Worm (Caenorhabditis elegans) whole organism, L4 larva: Measurements from ENCODE around the gene nas-3.
A peak's percentile ranks its signal among the peaks of the same experiment; 100 is the strongest.
"Not testable (repeated sequence)": the region's sequence is repeated elsewhere in the genome, so short reads cannot be mapped to it uniquely, and the experiment has no call there.

Experiments used
- D1046.2 ChIP-seq: fragments of 200-800 bp; sonication (Bioruptor generic); IDR thresholded peaks from 2 replicates; pipeline ENCODE4 v1.3.6; 2022; ENCODE audit warnings: missing genetic modification characterization, missing compliant biosample characterization
- F49E8.2 ChIP-seq: sonication (generic microtip); optimal IDR thresholded peaks from 2 replicates; lab custom pipeline; 2016; ENCODE audit warnings: missing compliant biosample characterization, mild to moderate bottlenecking, missing genetic modification characterization, borderline replicate concordance
- Y105C5A.15 ChIP-seq: fragments of 200-800 bp; sonication (Bioruptor generic); IDR thresholded peaks from 2 replicates; pipeline ENCODE4 v1.3.6; 2022; ENCODE audit warnings: missing genetic modification characterization, missing compliant biosample characterization
- Y48G9A.11 ChIP-seq: fragments of 200-800 bp; sonication (Bioruptor generic); IDR thresholded peaks from 2 replicates; pipeline ENCODE4 v1.3.6; 2022; ENCODE audit warnings: missing genetic modification reagents, missing genetic modification characterization, missing compliant biosample characterization
- Y5F2A.4 ChIP-seq: fragments of 200-800 bp; sonication (Bioruptor generic); optimal IDR thresholded peaks from 2 replicates; lab custom pipeline; 2018; ENCODE audit warnings: mild to moderate bottlenecking, missing genetic modification characterization, missing compliant biosample characterization
- Y75B8A.6 ChIP-seq: fragments of 200-800 bp; sonication (Bioruptor generic); IDR thresholded peaks from 2 replicates; pipeline ENCODE4 v1.3.6; 2022; ENCODE audit warnings: missing genetic modification reagents, missing genetic modification characterization, missing compliant biosample characterization
- aha-1 ChIP-seq: fragments of 150-350 bp; peaks from one replicate; lab custom pipeline; 2014; ENCODE audit warnings: missing biosample characterization, missing genetic modification characterization
- arid-1 ChIP-seq: fragments of 200-800 bp; sonication (Bioruptor generic); conservative IDR thresholded peaks from 2 replicates; pipeline ENCODE4 v1.3.6; 2022; ENCODE audit warnings: missing genetic modification reagents, missing genetic modification characterization, missing compliant biosample characterization
- ceh-28 ChIP-seq: fragments of 150-350 bp; optimal IDR thresholded peaks from 2 replicates; lab custom pipeline; 2014; ENCODE audit warnings: missing biosample characterization, missing genetic modification reagents, missing genetic modification characterization
- dmd-9 ChIP-seq: fragments of 200-800 bp; sonication (Bioruptor generic); IDR thresholded peaks from 2 replicates; pipeline ENCODE4 v1.3.6; 2022; ENCODE audit warnings: missing genetic modification reagents, missing genetic modification characterization, missing compliant biosample characterization
- dve-1 ChIP-seq: sonication (generic microtip); optimal IDR thresholded peaks from 2 replicates; lab custom pipeline; 2017; ENCODE audit warnings: antibody characterized with exemption, mild to moderate bottlenecking, missing genetic modification characterization, missing compliant biosample characterization; ENCODE audit not compliant: insufficient read depth
- hlh-30 ChIP-seq: sonication (generic microtip); optimal IDR thresholded peaks from 2 replicates; lab custom pipeline; 2017; ENCODE audit warnings: antibody characterized with exemption, mild to moderate bottlenecking, missing genetic modification characterization, missing compliant biosample characterization; ENCODE audit not compliant: insufficient read depth
- hmg-1.1 ChIP-seq: fragments of 200-800 bp; sonication (Bioruptor generic); IDR thresholded peaks from 2 replicates; pipeline ENCODE4 v1.3.6; 2022; ENCODE audit warnings: missing genetic modification reagents, missing genetic modification characterization, missing compliant biosample characterization
- jun-1 ChIP-seq: fragments of 150-350 bp; optimal IDR thresholded peaks from 2 replicates; lab custom pipeline; 2014; ENCODE audit warnings: missing biosample characterization, missing genetic modification reagents, missing genetic modification characterization
- lim-7 ChIP-seq: fragments of 200-800 bp; sonication (Bioruptor generic); IDR thresholded peaks from 2 replicates; pipeline ENCODE4 v1.3.6; 2022; ENCODE audit warnings: missing genetic modification characterization, missing compliant biosample characterization
- lin-29 ChIP-seq: fragments of 200-800 bp; sonication (Bioruptor generic); IDR thresholded peaks from 2 replicates; pipeline ENCODE4 v1.3.6; 2022; ENCODE audit warnings: missing genetic modification reagents, missing genetic modification characterization, missing compliant biosample characterization
- lin-38 ChIP-seq: fragments of 200-800 bp; sonication (Bioruptor generic); IDR thresholded peaks from 2 replicates; pipeline ENCODE4 v1.3.6; 2022; ENCODE audit warnings: missing genetic modification reagents, missing genetic modification characterization, missing compliant biosample characterization
- madf-5 ChIP-seq, 2 experiments: fragments of 200-800 bp; sonication (Bioruptor generic); IDR thresholded peaks; 2 replicates each; pipeline ENCODE4 v1.3.6; 2022; ENCODE audit warnings: missing compliant biosample characterization in 2 of 2, missing genetic modification characterization in 2 of 2
- mdt-29 ChIP-seq: fragments of 200-800 bp; sonication (Bioruptor generic); IDR thresholded peaks from 2 replicates; pipeline ENCODE4 v1.3.6; 2022; ENCODE audit warnings: missing genetic modification reagents, missing genetic modification characterization, missing compliant biosample characterization
- mes-2 ChIP-seq: sonication (generic microtip); optimal IDR thresholded peaks from 2 replicates; lab custom pipeline; 2016; ENCODE audit warnings: missing genotype, mild to moderate bottlenecking, missing genetic modification characterization, missing compliant biosample characterization; ENCODE audit not compliant: poor library complexity, severe bottlenecking
- nhr-48 ChIP-seq: sonication (generic microtip); optimal IDR thresholded peaks from 2 replicates; lab custom pipeline; 2016; ENCODE audit warnings: mild to moderate bottlenecking, missing genetic modification characterization, missing compliant biosample characterization
- nhr-77 ChIP-seq: fragments of 150-350 bp; optimal IDR thresholded peaks from 2 replicates; lab custom pipeline; 2014; ENCODE audit warnings: missing biosample characterization, missing genetic modification characterization
- pha-4 ChIP-seq, 2 experiments: fragments of 150-350 bp in 1 of 2; fragments of 200-800 bp in 1 of 2; sonication (Bioruptor generic) in 1 of 2; IDR thresholded peaks in 1 of 2; optimal IDR thresholded peaks in 1 of 2; 2 replicates each; pipeline versions ENCODE4 v1.3.6 to Lab custom; 2014 to 2022; ENCODE audit warnings: missing genetic modification characterization in 2 of 2, missing genetic modification reagents in 2 of 2, missing biosample characterization in 1 of 2, missing compliant biosample characterization in 1 of 2
- php-3 ChIP-seq: fragments of 200-800 bp; sonication (Bioruptor generic); IDR thresholded peaks from 2 replicates; pipeline ENCODE4 v1.3.6; 2022; ENCODE audit warnings: missing genetic modification reagents, missing genetic modification characterization, missing compliant biosample characterization
- saeg-2 ChIP-seq: fragments of 200-800 bp; sonication (Bioruptor generic); IDR thresholded peaks from 2 replicates; pipeline ENCODE4 v1.3.6; 2022; ENCODE audit warnings: missing genetic modification reagents, missing genetic modification characterization, missing compliant biosample characterization
- snpc-1.2 ChIP-seq: fragments of 200-800 bp; sonication (Bioruptor generic); IDR thresholded peaks from 2 replicates; pipeline ENCODE4 v1.3.6; 2022; ENCODE audit warnings: missing genetic modification reagents, missing genetic modification characterization, missing compliant biosample characterization
- tra-1 ChIP-seq: fragments of 200-800 bp; sonication (Bioruptor generic); IDR thresholded peaks from 2 replicates; pipeline ENCODE4 v1.3.6; 2022; ENCODE audit warnings: missing genetic modification reagents, missing genetic modification characterization, missing compliant biosample characterization
- unc-62 ChIP-seq, 3 experiments: fragments of 150-350 bp in 1 of 3; sonication (generic microtip); optimal IDR thresholded peaks in 2 of 3; peaks in 1 of 3; 1 replicate in 1 of 3; 2 replicates in 2 of 3; lab custom pipeline; 2014 to 2017; ENCODE audit warnings: missing biosample characterization in 3 of 3, missing genetic modification characterization in 3 of 3, missing genetic modification reagents in 3 of 3, missing genotype in 1 of 3
- vab-7 ChIP-seq: fragments of 200-800 bp; sonication (Bioruptor generic); IDR thresholded peaks from 2 replicates; pipeline ENCODE4 v1.3.6; 2022; ENCODE audit warnings: missing genetic modification reagents, missing genetic modification characterization, missing compliant biosample characterization

The nas-3 gene

DNA sequence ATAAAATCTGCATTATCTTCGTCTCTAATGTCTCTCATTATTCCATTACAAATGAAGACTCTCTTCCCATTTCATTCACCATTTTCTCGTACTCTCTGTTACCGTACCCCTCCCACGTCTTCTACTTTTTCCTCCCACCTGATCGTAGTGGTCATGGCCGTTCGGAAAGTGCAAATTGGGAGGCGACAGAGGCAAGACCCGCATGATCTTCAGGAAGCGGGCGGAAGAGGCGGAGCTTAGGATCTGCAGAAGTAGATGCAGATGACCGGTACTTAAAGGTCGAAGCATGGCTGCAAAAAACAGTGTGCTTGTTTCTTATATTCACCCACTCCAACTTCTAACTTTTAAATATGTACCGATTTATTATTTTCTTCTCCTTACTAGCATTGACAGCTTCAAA is at the start of gene nas-3:
nas-3 (plus strand) TSS at position 301 of the 400 bp plus-strand sequence.
- TF ChIP-seq dmd-9 (GFP tag; lab: Robert Waterston, UW) = no peak
- TF ChIP-seq unc-62 (GFP tag; optimal IDR thresholded peaks at IDR 0.05 in 1 of 2; lab: Kevin White, UChicago) = peak in 1 of 2 experiments; percentile 46
- no peak for TF ChIP-seq unc-62 (tag; optimal IDR thresholded peaks at IDR 0.05; lab: Kevin White, UChicago)

DNA sequence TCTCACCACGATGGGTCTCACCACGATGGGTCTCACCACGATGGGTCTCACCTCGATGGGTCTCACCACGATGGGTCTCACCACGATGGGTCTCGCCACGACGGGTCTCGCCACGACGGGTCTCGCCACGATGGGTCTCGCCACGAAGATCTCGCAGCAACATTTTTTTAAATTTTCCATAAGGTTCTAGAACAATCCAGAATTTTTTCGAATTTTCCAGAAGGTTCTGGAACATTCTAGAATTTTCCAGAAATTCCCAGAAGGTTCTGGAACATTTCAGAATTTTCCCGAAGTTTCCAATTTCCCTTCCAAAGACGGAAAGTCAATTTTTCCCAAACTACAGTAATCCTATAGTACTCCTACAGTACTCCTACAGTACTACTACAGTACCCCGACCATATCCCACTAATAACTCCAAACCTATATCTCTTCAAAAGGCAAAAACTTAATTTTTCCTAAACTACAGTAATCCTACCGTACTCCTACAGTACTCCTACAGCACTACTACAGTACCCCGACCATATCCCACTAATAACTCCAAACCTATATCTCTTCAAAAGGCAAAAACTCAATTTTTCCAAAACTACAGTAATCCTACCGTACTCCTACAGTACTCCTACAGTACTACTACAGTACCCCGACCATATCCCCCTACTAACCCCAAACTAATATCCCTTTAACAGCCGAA is 38.5 kb upstream of the nas-3 start, which contains the start of gene Y54B9A.1:
Y54B9A.1 (minus strand) TSS at position 235 of the 688 bp plus-strand sequence.
- TF ChIP-seq madf-5 (GFP tag; IDR thresholded peaks at IDR 0.05; lab: Robert Waterston, UW) = peak in 1 of 2 experiments; percentile 68; a peak in 1 of 4 replicates
- peak; percentile 73 for TF ChIP-seq snpc-1.2 (GFP tag; lab: Robert Waterston, UW)
- 0 out of 2 replicates have a peak, but pooled peaks have one; percentile 62 for TF ChIP-seq Y75B8A.6 (GFP tag; lab: Robert Waterston, UW)
- 0 out of 2 replicates have a peak, but pooled peaks have one; percentile 22 for TF ChIP-seq mdt-29 (GFP tag; lab: Robert Waterston, UW)
- 0 out of 2 replicates have a peak, but pooled peaks have one; percentile 57 for TF ChIP-seq tra-1 (GFP tag; lab: Robert Waterston, UW)
- peak; percentile 55 for TF ChIP-seq pha-4 (GFP tag; IDR thresholded peaks at IDR 0.05; lab: Robert Waterston, UW)
- not testable (repeated sequence) for TF ChIP-seq pha-4 (tag; optimal IDR thresholded peaks at IDR 0.05; lab: Kevin White, UChicago)
- TF ChIP-seq Y105C5A.15 (GFP tag; lab: Robert Waterston, UW) = peak; percentile 81
- 0 out of 2 replicates have a peak, but pooled peaks have one; percentile 43 for TF ChIP-seq vab-7 (GFP tag; lab: Robert Waterston, UW)
- TF ChIP-seq Y48G9A.11 (GFP tag; lab: Robert Waterston, UW) = peak; percentile 75; the same call in 1 of the 2 replicates
- peak; percentile 66; the same call in 1 of the 2 replicates for TF ChIP-seq lin-38
- peak; percentile 71 for TF ChIP-seq lim-7 (GFP tag; lab: Robert Waterston, UW)
- TF ChIP-seq php-3 (GFP tag; lab: Robert Waterston, UW) = peak; percentile 35; the same call in 1 of the 2 replicates
- TF ChIP-seq arid-1 (GFP tag; lab: Robert Waterston, UW) = peak; percentile 65; the same call in 1 of the 2 replicates
- TF ChIP-seq, all 104 proteins: peak for 13; not testable (repeated sequence) for 91

DNA sequence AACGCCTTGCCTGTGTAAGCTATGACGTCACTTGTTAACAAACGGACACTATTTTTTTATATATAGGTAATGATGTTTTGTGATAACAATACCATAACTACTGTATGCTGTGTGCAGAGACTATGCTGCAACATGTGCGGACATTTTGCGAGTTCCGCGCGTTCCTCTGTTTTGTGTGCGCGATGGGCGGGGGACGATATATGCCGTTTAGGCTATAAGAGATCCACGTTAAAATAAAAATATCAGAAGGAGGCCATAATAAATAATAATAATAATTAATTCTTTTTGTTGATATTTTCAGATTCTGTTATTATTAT is 38.0 kb upstream of the nas-3 start:
- no peak for TF ChIP-seq saeg-2 (GFP tag; lab: Robert Waterston, UW)
- TF ChIP-seq nhr-77 (tag; lab: Kevin White, UChicago) = no peak
- no peak for TF ChIP-seq D1046.2
- peak; percentile 24 for TF ChIP-seq mes-2 (tag; lab: Kevin White, UChicago)
- TF ChIP-seq F49E8.2 (tag; lab: Kevin White, UChicago) = peak; percentile 26
- TF ChIP-seq ceh-28 (tag; lab: Kevin White, UChicago) = no peak
- no peak for TF ChIP-seq lin-29
- TF ChIP-seq, all 104 proteins: peak for 2

DNA sequence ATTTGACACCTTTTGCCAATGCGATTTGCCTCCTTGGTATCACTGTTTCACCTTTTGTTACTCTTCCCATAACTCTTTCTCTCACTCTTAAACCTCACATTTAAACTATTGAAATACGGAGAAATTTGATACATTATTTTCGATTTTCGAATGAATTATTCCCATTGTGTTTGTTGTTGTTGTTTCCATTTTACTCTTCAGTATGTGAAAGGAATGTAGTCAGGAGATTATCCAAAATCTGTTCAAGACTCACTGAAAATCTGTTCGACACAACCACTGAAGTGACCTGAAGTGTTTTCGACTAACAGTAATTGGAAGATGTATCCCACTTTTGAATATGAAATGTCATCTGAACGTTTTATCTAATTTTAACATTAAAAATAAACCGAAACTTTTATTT is 36.9 kb upstream of the nas-3 start:
- TF ChIP-seq mdt-29 (GFP tag; lab: Robert Waterston, UW) (no peak), Y5F2A.4 (GFP tag; lab: Kevin White, UChicago) (no peak), aha-1 (tag; lab: Kevin White, UChicago) (peak; percentile 94)

DNA sequence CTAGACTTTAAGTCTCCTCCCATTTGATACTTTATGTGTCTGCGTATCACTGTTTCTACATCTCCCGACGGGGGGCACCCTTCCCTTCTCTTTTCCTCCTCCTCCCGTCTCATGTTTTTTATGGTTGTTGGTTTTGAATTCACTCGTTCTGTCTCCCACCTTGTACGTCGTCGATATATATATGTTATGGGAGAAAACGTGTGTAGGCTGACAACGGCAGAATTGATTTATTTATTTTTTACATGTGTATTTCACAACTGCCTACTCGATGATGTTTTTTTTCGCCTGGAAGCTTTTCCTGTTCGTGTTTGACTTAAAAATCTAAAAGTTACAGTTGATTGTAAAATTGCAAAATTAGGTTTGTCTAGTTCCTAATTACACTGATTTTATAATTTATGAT is 35.5 kb upstream of the nas-3 start:
- TF ChIP-seq jun-1 = no peak
- TF ChIP-seq unc-62 (GFP tag; optimal IDR thresholded peaks at IDR 0.05 in 1 of 2; lab: Kevin White, UChicago) = peak in 1 of 2 experiments; percentile 59
- no peak for TF ChIP-seq unc-62 (tag; optimal IDR thresholded peaks at IDR 0.05; lab: Kevin White, UChicago)
- 0 out of 2 replicates have a peak, but pooled peaks have one; percentile 16 for TF ChIP-seq pha-4 (GFP tag; IDR thresholded peaks at IDR 0.05; lab: Robert Waterston, UW)
- no peak for TF ChIP-seq pha-4 (tag; optimal IDR thresholded peaks at IDR 0.05; lab: Kevin White, UChicago)
- 0 out of 2 replicates have a peak, but pooled peaks have one; percentile 10 for TF ChIP-seq hmg-1.1 (GFP tag; lab: Robert Waterston, UW)
- no peak for TF ChIP-seq vab-7 (GFP tag; lab: Robert Waterston, UW)
- TF ChIP-seq nhr-48 (tag; lab: Kevin White, UChicago) = no peak
- TF ChIP-seq mes-2 (tag; lab: Kevin White, UChicago) = peak; percentile 6
- peak; percentile 60 for TF ChIP-seq dve-1 (tag; lab: Kevin White, UChicago)
- TF ChIP-seq hlh-30 = peak; percentile 23
- TF ChIP-seq, all 104 proteins: peak for 6
